Worm (Caenorhabditis elegans) whole organism, L3 larva: ENCODE data around the gene srj-21.

Experiments
- R02D3.7 ChIP-seq: fragments of 150-350 bp; optimal IDR thresholded peaks from 2 replicates; lab custom pipeline; 2014; ENCODE audit warnings: missing biosample characterization, missing genetic modification characterization
- ZK546.5 ChIP-seq: sonication (generic microtip); optimal IDR thresholded peaks from 2 replicates; lab custom pipeline; 2017; ENCODE audit warnings: missing biosample characterization, missing genetic modification characterization
- aly-2 ChIP-seq: fragments of 150-350 bp; optimal IDR thresholded peaks from 2 replicates; lab custom pipeline; 2014; ENCODE audit warnings: missing biosample characterization, missing genetic modification characterization
- ama-1 ChIP-seq: fragments of 150-350 bp; optimal IDR thresholded peaks from 2 replicates; lab custom pipeline; 2018
- ceh-16 ChIP-seq: sonication (generic microtip); optimal IDR thresholded peaks from 2 replicates; lab custom pipeline; 2017; ENCODE audit warnings: missing biosample characterization, missing genetic modification characterization
- ceh-28 ChIP-seq: fragments of 150-350 bp; optimal IDR thresholded peaks from 2 replicates; lab custom pipeline; 2014; ENCODE audit warnings: missing biosample characterization, missing genetic modification reagents, missing genetic modification characterization
- ceh-82 ChIP-seq: fragments of 150-350 bp; optimal IDR thresholded peaks from 2 replicates; lab custom pipeline; 2014; ENCODE audit warnings: missing biosample characterization, missing genetic modification characterization
- ceh-9 ChIP-seq: sonication (generic microtip); optimal IDR thresholded peaks from 2 replicates; lab custom pipeline; 2018; ENCODE audit warnings: missing biosample characterization, missing genetic modification characterization
- daf-12 ChIP-seq: fragments of 150-350 bp; optimal IDR thresholded peaks from 2 replicates; lab custom pipeline; 2014; ENCODE audit warnings: missing biosample characterization, missing genetic modification reagents, missing genetic modification characterization
- egl-5 ChIP-seq: fragments of 150-350 bp; optimal IDR thresholded peaks from 2 replicates; lab custom pipeline; 2017; ENCODE audit warnings: missing biosample characterization, missing genetic modification reagents, missing genetic modification characterization, inconsistent platforms
- elt-2 ChIP-seq: sonication (generic microtip); optimal IDR thresholded peaks from 2 replicates; lab custom pipeline; 2016; ENCODE audit warnings: missing genetic modification reagents, mild to moderate bottlenecking, missing genetic modification characterization, missing compliant biosample characterization
- elt-3 ChIP-seq, 3 experiments: fragments of 150-350 bp in 1 of 3; sonication (generic microtip) in 2 of 3; optimal IDR thresholded peaks; 2 replicates in 2 of 3; 4 replicates in 1 of 3; lab custom pipeline; 2014 to 2017; ENCODE audit warnings: missing biosample characterization in 3 of 3, missing genetic modification characterization in 3 of 3
- eor-1 ChIP-seq, 2 experiments: fragments of 150-350 bp; optimal IDR thresholded peaks; 2 replicates each; lab custom pipeline; 2014 to 2018; ENCODE audit warnings: missing biosample characterization in 2 of 2, missing genetic modification characterization in 2 of 2
- fkh-10 ChIP-seq: sonication (generic microtip); optimal IDR thresholded peaks from 2 replicates; lab custom pipeline; 2017; ENCODE audit warnings: missing biosample characterization, missing genetic modification reagents, missing genetic modification characterization
- fkh-2 ChIP-seq: fragments of 150-350 bp; optimal IDR thresholded peaks from 2 replicates; lab custom pipeline; 2014; ENCODE audit warnings: missing biosample characterization, missing genetic modification reagents, missing genetic modification characterization
- fos-1 ChIP-seq: fragments of 150-350 bp; optimal IDR thresholded peaks from 2 replicates; lab custom pipeline; 2014; ENCODE audit warnings: missing biosample characterization, missing genetic modification characterization
- hmg-11 ChIP-seq: sonication (generic microtip); optimal IDR thresholded peaks from 2 replicates; lab custom pipeline; 2016; ENCODE audit warnings: missing genetic modification characterization, missing compliant biosample characterization
- jun-1 ChIP-seq: fragments of 150-350 bp; optimal IDR thresholded peaks from 2 replicates; lab custom pipeline; 2014; ENCODE audit warnings: missing biosample characterization, missing genetic modification reagents, missing genetic modification characterization
- lin-15B ChIP-seq: fragments of 150-350 bp; optimal IDR thresholded peaks from 2 replicates; lab custom pipeline; 2014; ENCODE audit warnings: missing biosample characterization, missing genetic modification characterization
- lsy-12 ChIP-seq: sonication (generic microtip); optimal IDR thresholded peaks from 2 replicates; lab custom pipeline; 2016; ENCODE audit warnings: mild to moderate bottlenecking, missing genetic modification characterization, missing compliant biosample characterization
- mdl-1 ChIP-seq: fragments of 150-350 bp; optimal IDR thresholded peaks from 2 replicates; lab custom pipeline; 2014; ENCODE audit warnings: missing biosample characterization, missing genetic modification characterization
- nfya-1 ChIP-seq: sonication (generic microtip); optimal IDR thresholded peaks from 2 replicates; lab custom pipeline; 2017; ENCODE audit warnings: missing genetic modification characterization, mild to moderate bottlenecking, missing compliant biosample characterization, antibody characterized with exemption, moderate library complexity; ENCODE audit not compliant: insufficient read depth
- nhr-11 ChIP-seq: fragments of 150-350 bp; optimal IDR thresholded peaks from 2 replicates; lab custom pipeline; 2014; ENCODE audit warnings: missing biosample characterization, missing genetic modification characterization
- nhr-12 ChIP-seq: fragments of 150-350 bp; optimal IDR thresholded peaks from 2 replicates; lab custom pipeline; 2014; ENCODE audit warnings: missing biosample characterization, missing genetic modification characterization
- nhr-23 ChIP-seq: fragments of 150-350 bp; optimal IDR thresholded peaks from 2 replicates; lab custom pipeline; 2014; ENCODE audit warnings: missing biosample characterization, missing genetic modification reagents, missing genetic modification characterization
- nhr-237 ChIP-seq: fragments of 150-350 bp; optimal IDR thresholded peaks from 2 replicates; lab custom pipeline; 2014; ENCODE audit warnings: missing biosample characterization, missing genetic modification characterization
- nhr-25 ChIP-seq: sonication (generic microtip); optimal IDR thresholded peaks from 2 replicates; lab custom pipeline; 2017; ENCODE audit warnings: missing biosample characterization, missing genetic modification characterization
- nhr-43 ChIP-seq: sonication (generic microtip); optimal IDR thresholded peaks from 2 replicates; lab custom pipeline; 2016; ENCODE audit warnings: mild to moderate bottlenecking, missing genetic modification characterization, missing compliant biosample characterization; ENCODE audit not compliant: poor library complexity, severe bottlenecking
- pha-4 ChIP-seq: fragments of 150-350 bp; optimal IDR thresholded peaks from 2 replicates; lab custom pipeline; 2014; ENCODE audit warnings: missing biosample characterization, missing genetic modification reagents, missing genetic modification characterization
- pqm-1 ChIP-seq: fragments of 150-350 bp; optimal IDR thresholded peaks from 2 replicates; lab custom pipeline; 2017; ENCODE audit warnings: missing biosample characterization, missing genetic modification characterization, inconsistent platforms
- skn-1 ChIP-seq: fragments of 150-350 bp; optimal IDR thresholded peaks from 2 replicates; lab custom pipeline; 2014; ENCODE audit warnings: missing biosample characterization, missing genetic modification characterization
- snpc-4 ChIP-seq: fragments of 150-350 bp; optimal IDR thresholded peaks from 2 replicates; lab custom pipeline; 2014; ENCODE audit warnings: missing biosample characterization, missing genetic modification characterization
- tbx-2 ChIP-seq: sonication (generic microtip); optimal IDR thresholded peaks from 2 replicates; lab custom pipeline; 2016; ENCODE audit warnings: mild to moderate bottlenecking, missing genetic modification characterization, missing compliant biosample characterization
- unc-39 ChIP-seq: sonication (generic microtip); optimal IDR thresholded peaks from 4 replicates; lab custom pipeline; 2017; ENCODE audit warnings: missing biosample characterization, missing genetic modification characterization
- zag-1 ChIP-seq: fragments of 150-350 bp; optimal IDR thresholded peaks from 2 replicates; lab custom pipeline; 2014; ENCODE audit warnings: missing biosample characterization, missing genetic modification characterization

The srj-21 gene

DNA sequence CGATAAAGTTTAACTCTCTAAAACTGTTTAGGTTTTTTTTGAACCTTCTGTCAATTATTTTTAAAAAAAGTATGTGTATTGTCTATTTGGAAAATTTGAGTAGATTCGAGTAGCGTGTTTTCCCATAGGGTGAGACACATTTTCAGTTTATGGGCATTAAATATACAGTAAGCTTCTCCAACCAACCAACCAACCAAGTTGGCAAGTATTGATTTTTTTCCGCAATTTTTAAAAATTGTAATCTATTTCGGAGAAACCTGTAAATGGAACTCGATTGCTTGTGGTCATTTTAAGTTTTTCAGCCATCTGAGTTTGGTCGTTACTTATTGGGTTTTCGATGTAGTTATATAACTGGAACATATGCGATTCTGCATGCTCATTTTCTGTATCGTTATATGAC lies at the start of gene srj-21:
Gene srj-21, plus strand, starts transcription at position 301 of the 400 bp plus-strand sequence.
- no peak for TF ChIP-seq jun-1 (tag; lab: Kevin White, UChicago)
- no peak for TF ChIP-seq unc-39
- no peak for TF ChIP-seq ceh-16 (tag; lab: Kevin White, UChicago)
- TF ChIP-seq mdl-1 (tag; lab: Kevin White, UChicago): no peak
- TF ChIP-seq eor-1 (tag; optimal IDR thresholded peaks at IDR 0.05; lab: Kevin White, UChicago): no peak
- no peak for TF ChIP-seq ceh-82 (tag; lab: Kevin White, UChicago)
- TF ChIP-seq nhr-11 (tag; lab: Kevin White, UChicago): no peak
- no peak for TF ChIP-seq tbx-2 (tag; lab: Kevin White, UChicago)
- no peak for TF ChIP-seq skn-1 (tag; lab: Kevin White, UChicago)
- no peak for TF ChIP-seq pha-4
- TF ChIP-seq nhr-237 (tag; lab: Kevin White, UChicago): no peak
- no peak for TF ChIP-seq zag-1 (tag; lab: Kevin White, UChicago)
- TF ChIP-seq ceh-28 (tag; lab: Kevin White, UChicago): no peak
- TF ChIP-seq aly-2 (tag; lab: Kevin White, UChicago): no peak

DNA sequence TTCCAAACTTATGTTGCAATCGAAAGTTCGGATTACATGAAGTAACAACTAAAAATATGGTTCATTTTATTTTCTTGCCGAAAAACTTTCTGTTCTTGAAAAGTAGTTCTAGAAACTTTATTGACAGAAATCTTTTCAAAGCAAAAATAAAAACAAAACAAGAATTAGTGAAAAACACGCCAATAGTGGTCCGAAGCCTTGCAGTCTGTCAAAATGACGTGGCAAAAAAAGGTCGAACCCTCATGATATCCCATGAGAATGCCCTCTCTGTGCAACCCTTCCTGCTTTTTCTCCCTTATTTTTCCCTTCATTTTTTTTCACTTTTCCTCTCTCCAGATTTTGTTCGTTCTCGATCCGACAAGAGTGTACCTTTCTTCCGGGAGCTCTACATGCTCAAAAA lies 46.0 kb upstream of the srj-21 start:
- TF ChIP-seq ceh-9 (tag; lab: Kevin White, UChicago): no peak
- peak; percentile 35 for TF ChIP-seq fkh-10 (GFP tag; lab: Kevin White, UChicago)

DNA sequence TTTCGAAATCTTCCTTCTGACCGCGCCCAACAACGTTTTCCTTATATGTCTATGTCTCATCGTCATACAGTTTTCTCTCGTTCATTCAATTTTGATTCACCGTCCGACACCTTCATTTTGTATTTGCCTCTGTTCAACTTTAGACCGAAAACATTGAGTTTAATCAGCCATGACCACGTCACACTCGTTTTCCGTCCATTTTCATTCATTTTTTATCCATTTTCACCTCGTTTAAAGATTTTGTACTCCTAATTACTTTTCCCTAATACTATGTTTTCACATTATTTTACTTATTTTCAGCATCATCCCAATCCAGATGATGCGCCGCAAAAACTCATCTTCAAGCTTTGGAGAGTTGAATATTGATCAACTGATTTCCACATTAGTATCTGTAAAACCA lies 42.9 kb upstream of the srj-21 start, which contains the start of gene pph-1:
Gene pph-1, plus strand, starts transcription at position 301 of the 400 bp plus-strand sequence.
- TF ChIP-seq nhr-25 (tag; lab: Kevin White, UChicago) (no peak), lsy-12 (tag; lab: Kevin White, UChicago) (no peak), R02D3.7 (no peak), ama-1 (lab: Kevin White, UChicago) (no peak), daf-12 (tag; lab: Kevin White, UChicago) (no peak), pha-4 (no peak), nhr-12 (no peak), egl-5 (tag; lab: Kevin White, UChicago) (no peak), ceh-82 (tag; lab: Kevin White, UChicago) (no peak), elt-2 (tag; lab: Kevin White, UChicago) (no peak), nhr-237 (tag; lab: Kevin White, UChicago) (no peak)

DNA sequence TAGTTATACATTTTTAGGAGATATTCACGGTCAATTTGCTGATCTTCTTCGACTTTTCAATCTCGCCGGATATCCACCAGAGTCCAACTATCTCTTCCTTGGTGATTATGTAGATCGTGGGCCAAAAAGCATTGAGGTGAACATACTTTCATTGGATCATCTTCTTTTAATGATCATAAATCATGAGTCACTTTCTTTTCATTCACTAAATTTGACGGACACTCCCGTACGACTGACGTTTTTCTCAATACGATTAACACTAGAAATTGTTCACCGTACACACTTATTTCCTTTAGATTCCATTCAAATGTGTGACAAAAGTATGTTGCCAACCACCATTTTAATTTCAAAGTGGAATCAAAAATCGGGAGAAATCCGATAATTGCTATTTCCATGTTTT lies 42.2 kb upstream of the srj-21 start:
- TF ChIP-seq eor-1 (tag; optimal IDR thresholded peaks at IDR 0.05; lab: Kevin White, UChicago) (no peak), lin-15B (tag; lab: Kevin White, UChicago) (no peak), ama-1 (lab: Kevin White, UChicago) (no peak), snpc-4 (tag; lab: Kevin White, UChicago) (no peak), nhr-12 (no peak), ceh-82 (tag; lab: Kevin White, UChicago) (no peak), hmg-11 (tag; lab: Kevin White, UChicago) (no peak), elt-3 (tag; optimal IDR thresholded peaks at IDR 0.05; lab: Kevin White, UChicago) (no peak), mdl-1 (tag; lab: Kevin White, UChicago) (no peak), pha-4 (no peak), ZK546.5 (tag; lab: Kevin White, UChicago) (no peak), elt-2 (tag; lab: Kevin White, UChicago) (no peak), nhr-237 (tag; lab: Kevin White, UChicago) (no peak), pqm-1 (no peak), nhr-23 (no peak), fkh-2 (no peak), fos-1 (tag; lab: Kevin White, UChicago) (no peak), nfya-1 (no peak)

DNA sequence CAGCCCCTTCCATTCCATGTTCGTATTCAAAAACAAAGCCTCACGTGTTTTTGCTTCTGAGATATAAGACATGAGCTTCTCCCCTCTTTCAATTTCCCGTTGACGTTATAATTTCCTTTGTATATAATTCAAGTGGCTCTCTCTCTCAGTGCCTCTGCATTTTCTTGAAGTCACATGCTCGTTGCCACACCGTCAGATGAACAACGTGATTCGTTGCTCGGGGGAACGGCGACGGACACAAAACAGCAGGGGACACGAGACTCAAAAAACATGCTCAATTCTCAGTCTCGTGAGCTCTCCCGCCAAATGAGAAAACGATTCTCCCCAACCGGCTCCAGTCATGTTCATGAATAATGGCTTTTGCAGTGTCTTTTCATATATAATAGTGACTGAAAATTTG lies 36.8 kb upstream of the srj-21 start:
- TF ChIP-seq nhr-25 (tag; lab: Kevin White, UChicago) (no peak), nhr-43 (no peak), nhr-12 (no peak), ceh-16 (tag; lab: Kevin White, UChicago) (no peak), hmg-11 (tag; lab: Kevin White, UChicago) (no peak), fkh-2 (no peak), ceh-9 (tag; lab: Kevin White, UChicago) (no peak)
